Fruit fly (Drosophila melanogaster) whole organism, embryonic: ENCODE measurements around the gene His3.3B.
A peak's percentile ranks its signal among the peaks of the same experiment; 100 is the strongest.

Source experiments
- Antp ChIP-seq: fragments of 200-800 bp; sonication (Bioruptor generic); optimal IDR thresholded peaks from 3 replicates; lab custom pipeline; 2016; ENCODE audit warnings: missing biosample characterization, missing genetic modification characterization
- Awh ChIP-seq: fragments of 200-800 bp; sonication (Bioruptor generic); IDR thresholded peaks from 2 replicates; pipeline ENCODE4, ENCODE4 v1.3.6; 2022; ENCODE audit warnings: missing biosample characterization, missing genetic modification characterization
- CG10959 ChIP-seq: fragments of 200-800 bp; sonication (Bioruptor generic); IDR thresholded peaks from 2 replicates; pipeline ENCODE4 v1.3.6; 2022; ENCODE audit warnings: missing biosample characterization, missing genetic modification characterization
- CG12659 ChIP-seq: fragments of 200-800 bp; sonication (Bioruptor generic); optimal IDR thresholded peaks from 3 replicates; lab custom pipeline; 2017; ENCODE audit warnings: mild to moderate bottlenecking, missing biosample characterization, missing genetic modification reagents, missing genetic modification characterization
- CG15073 ChIP-seq: fragments of 200-800 bp; sonication (Bioruptor generic); optimal IDR thresholded peaks from 2 replicates; lab custom pipeline; 2016; ENCODE audit warnings: missing biosample characterization, missing genetic modification characterization
- CG15696 ChIP-seq: fragments of 200-800 bp; sonication (Bioruptor generic); optimal IDR thresholded peaks from 2 replicates; lab custom pipeline; 2019; ENCODE audit warnings: missing biosample characterization, mild to moderate bottlenecking, missing genetic modification characterization, moderate library complexity
- CG17359 ChIP-seq: fragments of 200-800 bp; sonication (Bioruptor generic); optimal IDR thresholded peaks from 3 replicates; lab custom pipeline; 2018; ENCODE audit warnings: missing biosample characterization, mild to moderate bottlenecking, missing genetic modification characterization, moderate library complexity
- CG1832 ChIP-seq: fragments of 200-800 bp; sonication (Bioruptor generic); optimal IDR thresholded peaks from 2 replicates; lab custom pipeline; 2017; ENCODE audit warnings: missing biosample characterization, mild to moderate bottlenecking, missing genetic modification characterization, inconsistent platforms
- CG2712 ChIP-seq: fragments of 200-800 bp; optimal IDR thresholded peaks from 3 replicates; lab custom pipeline; 2019; ENCODE audit warnings: missing biosample characterization, mild to moderate bottlenecking, missing genetic modification characterization, moderate library complexity
- CG2889 ChIP-seq: fragments of 200-800 bp; sonication (Bioruptor generic); IDR thresholded peaks from 3 replicates; pipeline ENCODE4 v1.3.6; 2022; ENCODE audit warnings: missing biosample characterization, missing genetic modification characterization
- CG3065 ChIP-seq: fragments of 200-800 bp; sonication (Bioruptor generic); optimal IDR thresholded peaks from 2 replicates; lab custom pipeline; 2016; ENCODE audit warnings: missing biosample characterization, missing genetic modification characterization
- CG31224 ChIP-seq: fragments of 200-800 bp; sonication (Bioruptor generic); IDR thresholded peaks from 2 replicates; pipeline ENCODE4 v1.3.6; 2022; ENCODE audit warnings: missing biosample characterization, missing genetic modification characterization
- CG32767 ChIP-seq: fragments of 200-800 bp; sonication (Bioruptor generic); IDR thresholded peaks from 2 replicates; pipeline ENCODE4 v1.3.6; 2022; ENCODE audit warnings: missing biosample characterization, missing genetic modification characterization
- CG34422 ChIP-seq: fragments of 200-800 bp; sonication (Bioruptor generic); IDR thresholded peaks from 3 replicates; pipeline ENCODE4 v1.3.6; 2022; ENCODE audit warnings: missing biosample characterization, missing genetic modification characterization
- CG3847 ChIP-seq: fragments of 200-800 bp; sonication (Bioruptor generic); IDR thresholded peaks from 2 replicates; pipeline ENCODE4 v1.3.6; 2022; ENCODE audit warnings: missing biosample characterization, missing genetic modification characterization
- CG6254 ChIP-seq: fragments of 200-800 bp; sonication (Bioruptor generic); optimal IDR thresholded peaks from 3 replicates; lab custom pipeline; 2017; ENCODE audit warnings: mild to moderate bottlenecking, missing biosample characterization, missing genetic modification reagents, missing genetic modification characterization
- CG7357 ChIP-seq: fragments of 200-800 bp; sonication (Bioruptor generic); IDR thresholded peaks from 3 replicates; pipeline ENCODE4 v1.3.6; 2022; ENCODE audit warnings: missing biosample characterization, missing genetic modification characterization
- CG8281 ChIP-seq: fragments of 200-800 bp; sonication (Bioruptor generic); optimal IDR thresholded peaks from 2 replicates; lab custom pipeline; 2018; ENCODE audit warnings: missing biosample characterization, mild to moderate bottlenecking, missing genetic modification characterization, moderate library complexity
- CG8388 ChIP-seq: fragments of 200-800 bp; sonication (Bioruptor generic); optimal IDR thresholded peaks from 2 replicates; lab custom pipeline; 2019; ENCODE audit warnings: missing biosample characterization, mild to moderate bottlenecking, missing genetic modification characterization, moderate library complexity
- CG9797 ChIP-seq: fragments of 200-800 bp; sonication (Bioruptor generic); optimal IDR thresholded peaks from 3 replicates; lab custom pipeline; 2018; ENCODE audit warnings: missing biosample characterization, mild to moderate bottlenecking, missing genetic modification characterization
- CG9817 ChIP-seq: fragments of 200-800 bp; sonication (Bioruptor generic); optimal IDR thresholded peaks from 2 replicates; lab custom pipeline; 2018; ENCODE audit warnings: missing biosample characterization, mild to moderate bottlenecking, missing genetic modification characterization, moderate library complexity
- CrebB ChIP-seq: fragments of 200-800 bp; sonication (Bioruptor generic); optimal IDR thresholded peaks from 3 replicates; lab custom pipeline; 2018; ENCODE audit warnings: missing biosample characterization, mild to moderate bottlenecking, missing genetic modification characterization
- Dfd ChIP-seq, 2 experiments: fragments of >200 bp; optimal IDR thresholded peaks; 2 replicates each; lab custom pipeline; 2017; ENCODE audit warnings: missing biosample characterization in 2 of 2, missing genetic modification characterization in 2 of 2
- Dp ChIP-seq: fragments of 200-800 bp; sonication (Bioruptor generic); optimal IDR thresholded peaks from 2 replicates; lab custom pipeline; 2018; ENCODE audit warnings: missing biosample characterization, mild to moderate bottlenecking, missing genetic modification characterization, moderate library complexity
- E2f1 ChIP-seq: fragments of 200-800 bp; sonication (Bioruptor generic); IDR thresholded peaks from 2 replicates; pipeline ENCODE4 v1.3.6; 2022; ENCODE audit warnings: missing biosample characterization, missing genetic modification characterization
- Eip74EF ChIP-seq, 2 experiments: fragments of 200-800 bp in 1 of 2; fragments of >200 bp in 1 of 2; sonication (Bioruptor generic) in 1 of 2; optimal IDR thresholded peaks; 2 replicates each; lab custom pipeline; 2017 to 2019; ENCODE audit warnings: missing biosample characterization in 2 of 2, missing genetic modification characterization in 2 of 2, mild to moderate bottlenecking in 1 of 2, moderate library complexity in 1 of 2
- Hmx ChIP-seq: fragments of 200-800 bp; sonication (Bioruptor generic); optimal IDR thresholded peaks from 2 replicates; lab custom pipeline; 2016; ENCODE audit warnings: missing biosample characterization, missing genetic modification characterization
- Hr51 ChIP-seq, 2 experiments: fragments of 200-800 bp; sonication (Bioruptor generic); optimal IDR thresholded peaks; 2 replicates in 1 of 2; 3 replicates in 1 of 2; lab custom pipeline; 2016 to 2018; ENCODE audit warnings: missing biosample characterization in 2 of 2, missing genetic modification characterization in 2 of 2, mild to moderate bottlenecking in 1 of 2, moderate library complexity in 1 of 2
- Hr78 ChIP-seq, 2 experiments: fragments of 200-800 bp in 1 of 2; fragments of >200 bp in 1 of 2; sonication (Bioruptor generic) in 1 of 2; optimal IDR thresholded peaks; 2 replicates each; lab custom pipeline; 2017 to 2019; ENCODE audit warnings: missing biosample characterization in 2 of 2, missing genetic modification characterization in 2 of 2, mild to moderate bottlenecking in 1 of 2, moderate library complexity in 1 of 2
- Lpt ChIP-seq: fragments of >200 bp; optimal IDR thresholded peaks from 2 replicates; lab custom pipeline; 2018; ENCODE audit warnings: missing biosample characterization, missing genetic modification characterization
- MTF-1 ChIP-seq: fragments of 200-800 bp; sonication (Bioruptor generic); optimal IDR thresholded peaks from 2 replicates; lab custom pipeline; 2018; ENCODE audit warnings: missing biosample characterization, mild to moderate bottlenecking, missing genetic modification characterization, borderline replicate concordance
- NC2β ChIP-seq: fragments of 200-800 bp; sonication (Bioruptor generic); optimal IDR thresholded peaks from 2 replicates; lab custom pipeline; 2016; ENCODE audit warnings: missing biosample characterization, missing genetic modification characterization
- Tbp ChIP-seq: fragments of >200 bp; optimal IDR thresholded peaks from 2 replicates; lab custom pipeline; 2018; ENCODE audit warnings: missing biosample characterization, missing genetic modification characterization
- bigmax ChIP-seq: fragments of 200-800 bp; sonication (Bioruptor generic); optimal IDR thresholded peaks from 2 replicates; lab custom pipeline; 2018; ENCODE audit warnings: missing biosample characterization, mild to moderate bottlenecking, missing genetic modification characterization
- btn ChIP-seq: fragments of 200-800 bp; sonication (Bioruptor generic); optimal IDR thresholded peaks from 2 replicates; lab custom pipeline; 2016; ENCODE audit warnings: missing biosample characterization, missing genetic modification characterization
- chinmo ChIP-seq: fragments of 200-800 bp; sonication (Bioruptor generic); IDR thresholded peaks from 4 replicates; pipeline ENCODE4 v1.3.6; 2022; ENCODE audit warnings: missing biosample characterization, missing genetic modification characterization; ENCODE audit not compliant: partially characterized antibody
- cwo ChIP-seq: fragments of 200-800 bp; sonication (Bioruptor generic); optimal IDR thresholded peaks from 3 replicates; lab custom pipeline; 2017; ENCODE audit warnings: missing biosample characterization, missing genetic modification characterization, mild to moderate bottlenecking, moderate library complexity, missing genetic modification reagents
- exex ChIP-seq: fragments of 200-800 bp; sonication (Bioruptor generic); optimal IDR thresholded peaks from 4 replicates; lab custom pipeline; 2018; ENCODE audit warnings: missing biosample characterization, mild to moderate bottlenecking, missing genetic modification characterization, moderate library complexity
- fu2 ChIP-seq: fragments of 200-800 bp; sonication (Bioruptor generic); optimal IDR thresholded peaks from 2 replicates; lab custom pipeline; 2016; ENCODE audit warnings: missing biosample characterization, missing genetic modification characterization
- gfzf ChIP-seq: fragments of 200-800 bp; sonication (Bioruptor generic); optimal IDR thresholded peaks from 2 replicates; lab custom pipeline; 2016; ENCODE audit warnings: missing biosample characterization, mild to moderate bottlenecking, missing genetic modification characterization, moderate library complexity
- jing ChIP-seq: fragments of 200-800 bp; sonication (Bioruptor generic); optimal IDR thresholded peaks from 2 replicates; lab custom pipeline; 2018; ENCODE audit warnings: missing biosample characterization, mild to moderate bottlenecking, missing genetic modification characterization
- kni ChIP-seq: fragments of 200-800 bp; sonication (Bioruptor generic); optimal IDR thresholded peaks from 3 replicates; lab custom pipeline; 2017; ENCODE audit warnings: mild to moderate bottlenecking, missing biosample characterization, missing genetic modification reagents, missing genetic modification characterization
- mirr ChIP-seq: fragments of 200-800 bp; sonication (Bioruptor generic); optimal IDR thresholded peaks from 3 replicates; lab custom pipeline; 2018; ENCODE audit warnings: missing biosample characterization, mild to moderate bottlenecking, missing genetic modification characterization
- p53 ChIP-seq: fragments of 200-800 bp; sonication (Bioruptor generic); optimal IDR thresholded peaks from 2 replicates; lab custom pipeline; 2016; ENCODE audit warnings: missing biosample characterization, missing genetic modification characterization
- pita ChIP-seq: fragments of 200-800 bp; sonication (Bioruptor generic); optimal IDR thresholded peaks from 2 replicates; lab custom pipeline; 2017; ENCODE audit warnings: missing biosample characterization, mild to moderate bottlenecking, missing genetic modification characterization
- so ChIP-seq: fragments of 200-800 bp; sonication (Bioruptor generic); IDR thresholded peaks from 3 replicates; pipeline ENCODE4 v1.3.6; 2022; ENCODE audit warnings: missing biosample characterization, missing genetic modification characterization
- sug ChIP-seq: fragments of 200-800 bp; optimal IDR thresholded peaks from 2 replicates; lab custom pipeline; 2019; ENCODE audit warnings: missing biosample characterization, mild to moderate bottlenecking, missing genetic modification characterization, moderate library complexity
- tap ChIP-seq: fragments of 200-800 bp; optimal IDR thresholded peaks from 3 replicates; lab custom pipeline; 2019; ENCODE audit warnings: missing biosample characterization, mild to moderate bottlenecking, missing genetic modification characterization, moderate library complexity
- yki ChIP-seq: fragments of >200 bp; optimal IDR thresholded peaks from 3 replicates; lab custom pipeline; 2018

The His3.3B gene

DNA sequence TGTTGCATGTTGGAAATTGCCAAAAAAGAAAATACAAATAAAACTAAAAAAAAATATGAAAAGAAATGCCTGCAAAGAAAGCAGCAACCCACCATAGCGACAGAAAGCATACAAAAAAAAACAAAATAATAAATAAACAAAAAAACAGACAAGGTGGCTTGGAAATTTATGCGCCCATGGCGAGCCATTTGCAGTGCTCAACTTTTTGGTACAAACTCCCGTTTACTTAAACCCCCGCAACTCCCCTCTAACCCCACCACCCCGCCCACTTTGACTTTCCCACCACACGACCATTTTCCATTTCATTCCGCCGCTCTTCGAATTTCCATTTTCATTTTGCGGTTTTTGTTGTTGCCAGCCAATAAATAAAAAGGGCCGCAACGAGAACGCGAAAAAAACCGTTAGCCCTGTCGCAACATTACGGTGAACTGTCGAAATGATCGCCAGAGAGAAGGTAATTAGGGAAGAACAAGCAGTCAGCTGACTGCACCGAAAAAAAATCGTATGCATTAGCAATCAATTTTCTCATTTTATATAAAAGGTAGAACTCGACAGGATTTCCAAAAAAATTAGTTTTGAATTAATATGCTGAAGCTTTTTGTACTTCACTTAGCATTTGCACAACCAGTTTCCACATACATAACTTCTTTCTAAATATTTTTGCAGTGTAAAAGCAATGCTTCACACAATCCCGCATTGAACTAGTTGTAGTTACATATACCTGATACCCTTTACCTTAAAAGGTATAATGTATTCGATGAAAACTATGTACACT lies 19.5 kb downstream of the His3.3B start (continued):
- TF ChIP-seq MTF-1 = no peak
- TF ChIP-seq fu2 (GFP tag; lab: Kevin White, UChicago) = peak; percentile 26
- no peak for TF ChIP-seq Hr78 (GFP tag; optimal IDR thresholded peaks at IDR 0.05; lab: Kevin White, UChicago)
- TF ChIP-seq Lpt (GFP tag; lab: Kevin White, UChicago) = no peak
- TF ChIP-seq CG3065 (GFP tag; lab: Kevin White, UChicago) = no peak
- TF ChIP-seq Antp (GFP tag; lab: Kevin White, UChicago) = peak; percentile 39
- no peak for TF ChIP-seq chinmo (GFP tag; lab: Robert Waterston, UW)
- TF ChIP-seq cwo (GFP tag; lab: Kevin White, UChicago) = no peak
- TF ChIP-seq CG3847 (GFP tag; lab: Robert Waterston, UW) = no peak
- TF ChIP-seq CG12659 = peak; percentile 14
- no peak for TF ChIP-seq CG1832 (GFP tag; lab: Kevin White, UChicago)
- TF ChIP-seq CG2889 (GFP tag; lab: Robert Waterston, UW) = no peak
- no peak for TF ChIP-seq exex (tag; lab: Kevin White, UChicago)
- TF ChIP-seq CG31224 = 0 out of 2 replicates have a peak, but pooled peaks have one; percentile 9
- TF ChIP-seq CG8388 (GFP tag; lab: Kevin White, UChicago) = peak; percentile 52
- no peak for TF ChIP-seq gfzf (GFP tag; lab: Kevin White, UChicago)
- TF ChIP-seq CG34422 (GFP tag; lab: Robert Waterston, UW) = no peak
- TF ChIP-seq so = no peak
- TF ChIP-seq Tbp (GFP tag; lab: Kevin White, UChicago) = no peak
- TF ChIP-seq CG10959 (GFP tag; lab: Robert Waterston, UW) = no peak
- peak; percentile 21 for TF ChIP-seq CG15696 (tag; lab: Kevin White, UChicago)
- no peak for TF ChIP-seq sug (tag; lab: Kevin White, UChicago)
- TF ChIP-seq CG9797 (GFP tag; lab: Kevin White, UChicago) = no peak
- peak in 1 of 2 experiments; percentile 17 for TF ChIP-seq Eip74EF (GFP tag; optimal IDR thresholded peaks at IDR 0.05; lab: Kevin White, UChicago)
- peak; percentile 39 for TF ChIP-seq NC2β (GFP tag; lab: Kevin White, UChicago)
- no peak for TF ChIP-seq mirr
- peak; percentile 43 to 66 for TF ChIP-seq Hr51 (GFP tag; optimal IDR thresholded peaks at IDR 0.05; lab: Kevin White, UChicago)
- peak; percentile 74 for TF ChIP-seq CG17359 (tag; lab: Kevin White, UChicago)
- TF ChIP-seq CrebB (tag; lab: Kevin White, UChicago) = no peak
- no peak for TF ChIP-seq yki
- no peak for TF ChIP-seq p53
- peak; percentile 62 for TF ChIP-seq CG2712 (tag; lab: Kevin White, UChicago)
- no peak for TF ChIP-seq E2f1 (GFP tag; lab: Robert Waterston, UW)
- TF ChIP-seq bigmax = no peak
- TF ChIP-seq Hmx (GFP tag; lab: Kevin White, UChicago) = no peak
- peak; percentile 8 for TF ChIP-seq jing (GFP tag; lab: Kevin White, UChicago)
- TF ChIP-seq tap (tag; lab: Kevin White, UChicago) = peak; percentile 37
- TF ChIP-seq CG32767 (GFP tag; lab: Robert Waterston, UW) = 0 out of 2 replicates have a peak, but pooled peaks have one; percentile 36
- no peak for TF ChIP-seq CG7357 (GFP tag; lab: Robert Waterston, UW)
- peak; percentile 28 for TF ChIP-seq btn
- TF ChIP-seq Dfd (GFP tag; optimal IDR thresholded peaks at IDR 0.05; lab: Kevin White, UChicago) = no peak
- no peak for TF ChIP-seq CG15073 (GFP tag; lab: Kevin White, UChicago)
- no peak for TF ChIP-seq CG6254 (GFP tag; lab: Kevin White, UChicago)
- TF ChIP-seq kni (GFP tag; lab: Kevin White, UChicago) = no peak
- TF ChIP-seq CG9817 = peak; percentile 14
- TF ChIP-seq Dp (GFP tag; lab: Kevin White, UChicago) = no peak
- peak; percentile 57; the same call in 1 of the 2 replicates for TF ChIP-seq Awh
- TF ChIP-seq CG8281 (tag; lab: Kevin White, UChicago) = peak; percentile 25
- no peak for TF ChIP-seq pita
